Worm (Caenorhabditis elegans): ENCODE data around the gene F56D2.2.

- TF ChIP-seq mls-2 (tag; optimal IDR thresholded peaks at IDR 0.05) = no peak
- TF ChIP-seq ces-1 (GFP tag; optimal IDR thresholded peaks at IDR 0.05) = no peak
- TF ChIP-seq lin-13 (tag; optimal IDR thresholded peaks at IDR 0.05) = peak; percentile 55
Measured at ce11 chrIII:5591668-5592149, 4.6 kb downstream of the F56D2.2 start, which contains the start of the genes ddx-15 and ucr-1.
